Fruit fly (Drosophila melanogaster) whole organism, pupa: ENCODE data around the gene RpL35A.

Experiments used
- CG12605 ChIP-seq: fragments of 200-800 bp; sonication (Bioruptor generic); IDR thresholded peaks from 2 replicates; pipeline ENCODE4 v1.3.6; 2022; ENCODE audit warnings: missing biosample characterization, missing genetic modification characterization
- CG9948 ChIP-seq: fragments of 200-800 bp; sonication (Bioruptor generic); optimal IDR thresholded peaks from 2 replicates; lab custom pipeline; 2018; ENCODE audit warnings: missing biosample characterization, mild to moderate bottlenecking, missing genetic modification characterization, moderate library complexity
- D1 ChIP-seq: fragments of 200-800 bp; sonication (Bioruptor generic); optimal IDR thresholded peaks from 2 replicates; lab custom pipeline; 2018; ENCODE audit warnings: missing biosample characterization, mild to moderate bottlenecking, missing genetic modification characterization, moderate library complexity
- fd96Ca ChIP-seq: fragments of 200-800 bp; sonication (Bioruptor generic); IDR thresholded peaks from 3 replicates; pipeline ENCODE4 v1.3.6; 2022; ENCODE audit warnings: missing biosample characterization, missing genetic modification characterization

DNA sequence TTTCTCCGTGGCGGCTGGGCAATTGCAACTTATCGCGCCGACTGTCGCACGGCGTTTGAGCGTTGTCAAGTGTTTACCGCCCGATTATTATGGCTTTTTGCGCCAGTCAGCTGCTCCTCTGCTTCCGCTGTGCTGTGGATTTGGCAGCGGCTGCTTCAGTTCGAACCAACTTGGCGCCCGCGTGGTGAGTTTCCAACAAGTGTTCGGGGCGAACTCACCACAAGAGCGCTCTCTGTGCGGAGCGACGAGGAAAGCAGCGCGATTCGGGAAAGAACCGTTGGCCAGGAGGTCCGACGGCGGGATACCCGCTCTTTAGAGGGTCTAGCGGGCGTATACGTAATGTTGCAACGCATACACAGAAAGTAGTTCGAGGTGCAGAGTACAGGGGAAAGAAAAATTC lies 35.7 kb upstream of the RpL35A start, which contains the start of gene NKCC:
- TF ChIP-seq CG9948 (no peak), CG12605 (no peak; the same call in 1 of the 2 replicates), D1 (tag; lab: Kevin White, UChicago) (no peak), fd96Ca (GFP tag; lab: Robert Waterston, UW) (no peak)
